Fruit fly (Drosophila melanogaster): Measurements from ENCODE around the gene REPTOR.

dm6 chr3R:24525983-24526661 is 56.5 kb downstream of the REPTOR start:
- TF ChIP-seq Myc (optimal IDR thresholded peaks at IDR 0.05): no peak
- no peak for TF ChIP-seq psq (optimal IDR thresholded peaks at IDR 0.05)
- TF ChIP-seq h (optimal IDR thresholded peaks at IDR 0.05): no peak
- TF ChIP-seq Sin3A (optimal IDR thresholded peaks at IDR 0.05): no peak
- TF ChIP-seq insv (optimal IDR thresholded peaks at IDR 0.05): no peak
- TF ChIP-seq ttk (optimal IDR thresholded peaks at IDR 0.05): no peak

Data from Kc167 (cell line).